Worm (Caenorhabditis elegans): ENCODE measurements around the gene Y39A1A.24.

Gene Y39A1A.24

DNA sequence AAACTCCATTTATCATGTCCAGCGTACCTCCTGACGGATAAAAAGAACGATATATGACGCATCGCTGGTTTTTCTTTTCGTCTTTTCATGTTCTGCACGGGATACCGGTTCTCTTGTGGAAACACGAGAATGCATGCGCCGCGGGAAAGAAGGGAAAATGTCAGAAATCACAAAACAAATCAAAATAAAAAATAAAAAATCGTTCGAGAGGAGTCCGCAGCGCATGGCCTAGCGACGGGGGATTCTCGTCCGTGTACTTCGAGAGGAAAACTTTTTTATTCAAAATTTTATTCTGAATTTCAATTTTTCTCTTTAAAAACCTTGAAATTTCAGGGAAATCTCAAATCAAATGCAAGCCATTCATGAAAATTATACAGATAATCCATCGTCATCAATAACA is 8.8 kb downstream of the Y39A1A.24 start, which contains the start of the genes lron-10 and hpr-9 (continued):
- TF ChIP-seq ceh-63 (GFP tag; optimal IDR thresholded peaks at IDR 0.05) (no peak), skn-1 (tag; optimal IDR thresholded peaks at IDR 0.05) (peak; percentile 80), rnt-1 (tag; optimal IDR thresholded peaks at IDR 0.05) (peak; percentile 99), fkh-8 (tag; optimal IDR thresholded peaks at IDR 0.05) (peak; percentile 81), grh-1 (GFP tag; IDR thresholded peaks at IDR 0.05) (peak; percentile 90), lin-13 (GFP tag; optimal IDR thresholded peaks at IDR 0.05) (peak; percentile 77), mab-9 (GFP tag; IDR thresholded peaks at IDR 0.05) (peak; percentile 90), dpl-1 (GFP tag; optimal IDR thresholded peaks at IDR 0.05) (peak; percentile 76 to 85 (median 82)), dsc-1 (tag; optimal IDR thresholded peaks at IDR 0.05) (peak; percentile 89), unc-30 (tag; optimal IDR thresholded peaks at IDR 0.05) (no peak), unc-86 (tag; optimal IDR thresholded peaks at IDR 0.05) (peak; percentile 70), tbx-2 (tag; optimal IDR thresholded peaks at IDR 0.05) (peak; percentile 93), Y116A8C.19 (tag; optimal IDR thresholded peaks at IDR 0.05; ENCODE audit: borderline replicate concordance) (peak; percentile 87), nhr-20 (tag; optimal IDR thresholded peaks at IDR 0.05) (peak; percentile 91), alr-1 (tag; optimal IDR thresholded peaks at IDR 0.05; ENCODE audit: borderline replicate concordance) (no peak), ets-5 (GFP tag; IDR thresholded peaks at IDR 0.05) (no peak), ceh-8 (GFP tag; optimal IDR thresholded peaks at IDR 0.05) (peak; percentile 74), isw-1 (GFP tag; IDR thresholded peaks at IDR 0.05) (peak; percentile 56; the same call in 1 of the 2 replicates), nhr-77 (tag; optimal IDR thresholded peaks at IDR 0.05) (peak; percentile 46), pag-3 (tag; optimal IDR thresholded peaks at IDR 0.05; ENCODE audit: borderline replicate concordance, insufficient read depth) (no peak), nhr-76 (tag; optimal IDR thresholded peaks at IDR 0.05) (no peak), fos-1 (tag; optimal IDR thresholded peaks at IDR 0.05) (peak; percentile 13), ztf-4 (tag; optimal IDR thresholded peaks at IDR 0.05) (peak; percentile 42), fkh-4 (tag; optimal IDR thresholded peaks at IDR 0.05; ENCODE audit: borderline replicate concordance) (peak; percentile 98), snu-23 (GFP tag; optimal IDR thresholded peaks at IDR 0.05) (peak; percentile 94), nhr-28 (tag; optimal IDR thresholded peaks at IDR 0.05) (no peak), aly-2 (tag; optimal IDR thresholded peaks at IDR 0.05) (peak; percentile 49), egl-13 (tag; optimal IDR thresholded peaks at IDR 0.05) (peak; percentile 85), zip-4 (GFP tag; optimal IDR thresholded peaks at IDR 0.05) (peak; percentile 50), sox-4 (tag; optimal IDR thresholded peaks at IDR 0.05) (peak; percentile 94), nhr-19 (GFP tag; conservative IDR thresholded peaks at IDR 0.05) (peak; percentile 87), irx-1 (tag; optimal IDR thresholded peaks at IDR 0.05) (peak; percentile 97), ceh-88 (GFP tag; IDR thresholded peaks at IDR 0.05) (peak; percentile 61; the same call in 1 of the 2 replicates), C04F5.9 (tag; optimal IDR thresholded peaks at IDR 0.05) (peak; percentile 93), swsn-7 (tag; optimal IDR thresholded peaks at IDR 0.05) (peak; percentile 82), aha-1 (tag; optimal IDR thresholded peaks at IDR 0.05) (no peak), lir-3 (tag; optimal IDR thresholded peaks at IDR 0.05; ENCODE audit: poor library complexity) (peak; percentile 97), pqm-1 (tag; optimal IDR thresholded peaks at IDR 0.05) (no peak), sup-37 (GFP tag; optimal IDR thresholded peaks at IDR 0.05) (peak; percentile 47), unc-130 (tag; optimal IDR thresholded peaks at IDR 0.05) (peak; percentile 52), zag-1 (tag; optimal IDR thresholded peaks at IDR 0.05) (no peak), ceh-90 (tag; optimal IDR thresholded peaks at IDR 0.05) (peak; percentile 93), elt-2 (tag; optimal IDR thresholded peaks at IDR 0.05) (peak; percentile 70), lsy-2 (tag; optimal IDR thresholded peaks at IDR 0.05) (peak; percentile 83 to 86), mep-1 (tag; optimal IDR thresholded peaks at IDR 0.05) (peak; percentile 50), nhr-11 (tag; optimal IDR thresholded peaks at IDR 0.05) (no peak), hlh-17 (GFP tag; optimal IDR thresholded peaks at IDR 0.05; ENCODE audit: borderline replicate concordance) (no peak), lin-15B (tag; optimal IDR thresholded peaks at IDR 0.05) (peak; percentile 27), xbp-1 (tag; optimal IDR thresholded peaks at IDR 0.05) (peak; percentile 84), nhr-84 (tag; optimal IDR thresholded peaks at IDR 0.05) (no peak), jun-1 (tag; optimal IDR thresholded peaks at IDR 0.05) (peak; percentile 28), lin-35 (GFP tag; optimal IDR thresholded peaks at IDR 0.05) (peak; percentile 78 to 90)
